Fruit fly (Drosophila melanogaster) whole organism, embryonic: ENCODE measurements around the gene CG12880.

Experiments
- Abd-B ChIP-seq: fragments of 200-800 bp; sonication (Bioruptor generic); optimal IDR thresholded peaks from 2 replicates; lab custom pipeline; 2018; ENCODE audit warnings: missing biosample characterization, mild to moderate bottlenecking, missing genetic modification characterization, moderate library complexity
- BEAF-32 ChIP-seq: fragments of 200-800 bp; sonication (Bioruptor generic); optimal IDR thresholded peaks from 3 replicates; lab custom pipeline; 2017; ENCODE audit warnings: missing biosample characterization, missing genetic modification characterization, mild to moderate bottlenecking, moderate library complexity, missing genetic modification reagents
- Blimp-1 ChIP-seq: fragments of 200-800 bp; sonication (Bioruptor generic); optimal IDR thresholded peaks from 3 replicates; lab custom pipeline; 2018; ENCODE audit warnings: missing biosample characterization, missing genetic modification characterization, mild to moderate bottlenecking, moderate library complexity, missing genetic modification reagents
- BtbVII ChIP-seq: fragments of 200-800 bp; sonication (Bioruptor generic); optimal IDR thresholded peaks from 3 replicates; lab custom pipeline; 2017; ENCODE audit warnings: missing biosample characterization, mild to moderate bottlenecking, missing genetic modification characterization
- CG10543 ChIP-seq: fragments of 200-800 bp; sonication (Bioruptor generic); optimal IDR thresholded peaks from 3 replicates; lab custom pipeline; 2017; ENCODE audit warnings: missing biosample characterization, mild to moderate bottlenecking, missing genetic modification characterization, moderate library complexity
- CG11504 ChIP-seq: fragments of 200-800 bp; sonication (Bioruptor generic); optimal IDR thresholded peaks from 3 replicates; lab custom pipeline; 2019; ENCODE audit warnings: missing biosample characterization, mild to moderate bottlenecking, missing genetic modification characterization, moderate library complexity
- CG11696 ChIP-seq: fragments of 200-800 bp; sonication (Bioruptor generic); IDR thresholded peaks from 2 replicates; pipeline ENCODE4 v1.3.6; 2022; ENCODE audit warnings: missing biosample characterization, missing genetic modification characterization
- CG11723 ChIP-seq: fragments of 200-800 bp; sonication (Bioruptor generic); optimal IDR thresholded peaks from 2 replicates; lab custom pipeline; 2017; ENCODE audit warnings: missing biosample characterization, mild to moderate bottlenecking, missing genetic modification characterization
- CG12104 ChIP-seq: fragments of 200-800 bp; sonication (Bioruptor generic); optimal IDR thresholded peaks from 3 replicates; lab custom pipeline; 2016; ENCODE audit warnings: missing biosample characterization, missing genetic modification characterization
- CG12391 ChIP-seq: fragments of 200-800 bp; sonication (Bioruptor generic); optimal IDR thresholded peaks from 3 replicates; lab custom pipeline; 2018; ENCODE audit warnings: missing biosample characterization, mild to moderate bottlenecking, missing genetic modification characterization, moderate library complexity
- CG12942 ChIP-seq: fragments of 200-800 bp; sonication (Bioruptor generic); optimal IDR thresholded peaks from 3 replicates; lab custom pipeline; 2016; ENCODE audit warnings: missing biosample characterization, missing genetic modification characterization
- CG13424 ChIP-seq: fragments of 200-800 bp; sonication (Bioruptor generic); optimal IDR thresholded peaks from 2 replicates; lab custom pipeline; 2019; ENCODE audit warnings: missing biosample characterization, mild to moderate bottlenecking, missing genetic modification characterization, moderate library complexity
- CG1529 ChIP-seq: fragments of 200-800 bp; sonication (Bioruptor generic); optimal IDR thresholded peaks from 3 replicates; lab custom pipeline; 2018; ENCODE audit warnings: missing biosample characterization, missing genetic modification characterization
- CG17912 ChIP-seq: fragments of 200-800 bp; sonication (Bioruptor generic); optimal IDR thresholded peaks from 2 replicates; lab custom pipeline; 2018; ENCODE audit warnings: missing biosample characterization, mild to moderate bottlenecking, missing genetic modification characterization
- CG18599 ChIP-seq: fragments of 200-800 bp; sonication (Bioruptor generic); optimal IDR thresholded peaks from 3 replicates; lab custom pipeline; 2017; ENCODE audit warnings: missing biosample characterization, missing genetic modification characterization, mild to moderate bottlenecking, moderate library complexity, missing genetic modification reagents
- CG2120 ChIP-seq: fragments of 200-800 bp; sonication (Bioruptor generic); optimal IDR thresholded peaks from 3 replicates; lab custom pipeline; 2016; ENCODE audit warnings: missing biosample characterization, missing genetic modification characterization
- CG2202 ChIP-seq: fragments of 200-800 bp; sonication (Bioruptor generic); optimal IDR thresholded peaks from 2 replicates; lab custom pipeline; 2018; ENCODE audit warnings: missing biosample characterization, mild to moderate bottlenecking, missing genetic modification characterization
- CG2889 ChIP-seq: fragments of 200-800 bp; sonication (Bioruptor generic); IDR thresholded peaks from 3 replicates; pipeline ENCODE4 v1.3.6; 2022; ENCODE audit warnings: missing biosample characterization, missing genetic modification characterization
- CG31388 ChIP-seq: fragments of 200-800 bp; sonication (Bioruptor generic); optimal IDR thresholded peaks from 2 replicates; lab custom pipeline; 2016; ENCODE audit warnings: missing biosample characterization, missing genetic modification characterization
- CG32532 ChIP-seq: fragments of 200-800 bp; sonication (Bioruptor generic); IDR thresholded peaks from 2 replicates; pipeline ENCODE4 v1.3.6; 2022; ENCODE audit warnings: missing biosample characterization, missing genetic modification characterization
- CG4854 ChIP-seq: fragments of 200-800 bp; sonication (Bioruptor generic); optimal IDR thresholded peaks from 2 replicates; lab custom pipeline; 2016; ENCODE audit warnings: missing biosample characterization, missing genetic modification characterization, inconsistent platforms
- CG6854 ChIP-seq: fragments of 200-800 bp; sonication (Bioruptor generic); optimal IDR thresholded peaks from 3 replicates; lab custom pipeline; 2017; ENCODE audit warnings: missing biosample characterization, mild to moderate bottlenecking, missing genetic modification characterization
- D ChIP-seq, 2 experiments: fragments of 200-800 bp in 1 of 2; fragments of >200 bp in 1 of 2; sonication (Bioruptor generic) in 1 of 2; optimal IDR thresholded peaks; 2 replicates in 1 of 2; 3 replicates in 1 of 2; lab custom pipeline; 2017; ENCODE audit warnings: mild to moderate bottlenecking in 1 of 2, missing biosample characterization in 1 of 2, missing genetic modification characterization in 1 of 2, missing genetic modification reagents in 1 of 2
- Hey ChIP-seq: fragments of 200-800 bp; sonication (Bioruptor generic); optimal IDR thresholded peaks from 3 replicates; lab custom pipeline; 2018; ENCODE audit warnings: missing biosample characterization, mild to moderate bottlenecking, missing genetic modification characterization
- Hr39 ChIP-seq: fragments of >200 bp; optimal IDR thresholded peaks from 2 replicates; lab custom pipeline; 2017
- Jarid2 ChIP-seq: fragments of 200-800 bp; sonication (Bioruptor generic); optimal IDR thresholded peaks from 3 replicates; lab custom pipeline; 2017; ENCODE audit warnings: mild to moderate bottlenecking, missing biosample characterization, missing genetic modification reagents, missing genetic modification characterization
- Kr ChIP-seq: fragments of 200-800 bp; sonication (Bioruptor generic); optimal IDR thresholded peaks from 2 replicates; lab custom pipeline; 2017; ENCODE audit warnings: missing biosample characterization, mild to moderate bottlenecking, missing genetic modification characterization
- Max ChIP-seq: fragments of 200-800 bp; sonication (Bioruptor generic); optimal IDR thresholded peaks from 2 replicates; lab custom pipeline; 2016; ENCODE audit warnings: missing biosample characterization, mild to moderate bottlenecking, missing genetic modification characterization
- Optix ChIP-seq: fragments of 200-800 bp; sonication (Bioruptor generic); IDR thresholded peaks from 3 replicates; pipeline ENCODE4 v1.3.6; 2022; ENCODE audit warnings: missing biosample characterization, missing genetic modification characterization
- Ptx1 ChIP-seq: fragments of 200-800 bp; sonication (Bioruptor generic); IDR thresholded peaks from 2 replicates; pipeline ENCODE4 v1.3.6; 2022; ENCODE audit warnings: missing biosample characterization, missing genetic modification characterization
- Ssrp ChIP-seq: fragments of 200-800 bp; sonication (Bioruptor generic); optimal IDR thresholded peaks from 2 replicates; lab custom pipeline; 2018; ENCODE audit warnings: missing biosample characterization, mild to moderate bottlenecking, missing genetic modification characterization, moderate library complexity
- YL-1 ChIP-seq: fragments of 200-800 bp; sonication (Bioruptor generic); optimal IDR thresholded peaks from 3 replicates; lab custom pipeline; 2017; ENCODE audit warnings: missing biosample characterization, mild to moderate bottlenecking, missing genetic modification characterization
- ara ChIP-seq: fragments of 200-800 bp; sonication (Bioruptor generic); IDR thresholded peaks from 2 replicates; pipeline ENCODE4 v1.3.6; 2022; ENCODE audit warnings: missing biosample characterization, missing genetic modification characterization
- crp ChIP-seq, 2 experiments: fragments of 200-800 bp; sonication (Bioruptor generic); optimal IDR thresholded peaks; 2 replicates in 1 of 2; 3 replicates in 1 of 2; lab custom pipeline; 2017; ENCODE audit warnings: missing biosample characterization in 2 of 2, missing genetic modification characterization in 2 of 2, mild to moderate bottlenecking in 1 of 2, moderate library complexity in 1 of 2
- ems ChIP-seq: fragments of 200-800 bp; sonication (Bioruptor generic); optimal IDR thresholded peaks from 3 replicates; lab custom pipeline; 2016; ENCODE audit warnings: missing biosample characterization, missing genetic modification characterization
- gro ChIP-seq: fragments of 200-800 bp; sonication (Bioruptor generic); optimal IDR thresholded peaks from 2 replicates; lab custom pipeline; 2016; ENCODE audit warnings: missing biosample characterization, missing genetic modification characterization
- maf-S ChIP-seq: fragments of 200-800 bp; sonication (Bioruptor generic); optimal IDR thresholded peaks from 2 replicates; lab custom pipeline; 2016; ENCODE audit warnings: missing biosample characterization, missing genetic modification characterization
- mam ChIP-seq: fragments of 200-800 bp; sonication (Bioruptor generic); optimal IDR thresholded peaks from 3 replicates; lab custom pipeline; 2016; ENCODE audit warnings: missing biosample characterization, missing genetic modification characterization
- odd ChIP-seq: fragments of 200-800 bp; sonication (Bioruptor generic); optimal IDR thresholded peaks from 2 replicates; lab custom pipeline; 2017; ENCODE audit warnings: missing biosample characterization, mild to moderate bottlenecking, missing genetic modification characterization
- prd ChIP-seq, 3 experiments: fragments of >200 bp in 2 of 3; fragments of 200-800 bp in 1 of 3; sonication (Bioruptor generic) in 1 of 3; optimal IDR thresholded peaks in 2 of 3; IDR thresholded peaks in 1 of 3; 2 replicates in 2 of 3; 3 replicates in 1 of 3; pipeline versions ENCODE4 v1.3.6 to Lab custom; 2017 to 2022; ENCODE audit warnings: missing biosample characterization in 1 of 3, missing genetic modification characterization in 1 of 3
- pros ChIP-seq: fragments of 200-800 bp; sonication (Bioruptor generic); optimal IDR thresholded peaks from 3 replicates; lab custom pipeline; 2019; ENCODE audit warnings: missing biosample characterization, mild to moderate bottlenecking, missing genetic modification characterization, moderate library complexity
- ranshi ChIP-seq: fragments of 200-800 bp; sonication (Bioruptor generic); IDR thresholded peaks from 2 replicates; pipeline ENCODE4 v1.3.6; 2022; ENCODE audit warnings: missing biosample characterization, missing genetic modification characterization
- ro ChIP-seq: fragments of 200-800 bp; sonication (Bioruptor generic); IDR thresholded peaks from 2 replicates; pipeline ENCODE4 v1.3.6; 2022; ENCODE audit warnings: missing biosample characterization, missing genetic modification characterization
- row ChIP-seq: fragments of 200-800 bp; sonication (Bioruptor generic); IDR thresholded peaks from 3 replicates; pipeline ENCODE4 v1.3.6; 2022; ENCODE audit warnings: missing biosample characterization, missing genetic modification characterization
- sd ChIP-seq: fragments of 200-800 bp; sonication (Bioruptor generic); optimal IDR thresholded peaks from 3 replicates; lab custom pipeline; 2018; ENCODE audit warnings: missing biosample characterization, mild to moderate bottlenecking, missing genetic modification characterization, moderate library complexity
- tio ChIP-seq: fragments of 200-800 bp; sonication (Bioruptor generic); optimal IDR thresholded peaks from 2 replicates; lab custom pipeline; 2017; ENCODE audit warnings: missing biosample characterization, missing genetic modification characterization, inconsistent platforms
- ttk ChIP-seq: fragments of 200-800 bp; sonication (Bioruptor generic); IDR thresholded peaks from 2 replicates; pipeline ENCODE4 v2.1.2; 2022; ENCODE audit warnings: missing biosample characterization, missing genetic modification characterization
- unc-4 ChIP-seq: fragments of 200-800 bp; sonication (Bioruptor generic); IDR thresholded peaks from 2 replicates; pipeline ENCODE4 v1.3.6; 2022; ENCODE audit warnings: missing biosample characterization, missing genetic modification characterization; ENCODE audit not compliant: partially characterized antibody
- yki ChIP-seq: fragments of >200 bp; optimal IDR thresholded peaks from 3 replicates; lab custom pipeline; 2018

The CG12880 gene

DNA sequence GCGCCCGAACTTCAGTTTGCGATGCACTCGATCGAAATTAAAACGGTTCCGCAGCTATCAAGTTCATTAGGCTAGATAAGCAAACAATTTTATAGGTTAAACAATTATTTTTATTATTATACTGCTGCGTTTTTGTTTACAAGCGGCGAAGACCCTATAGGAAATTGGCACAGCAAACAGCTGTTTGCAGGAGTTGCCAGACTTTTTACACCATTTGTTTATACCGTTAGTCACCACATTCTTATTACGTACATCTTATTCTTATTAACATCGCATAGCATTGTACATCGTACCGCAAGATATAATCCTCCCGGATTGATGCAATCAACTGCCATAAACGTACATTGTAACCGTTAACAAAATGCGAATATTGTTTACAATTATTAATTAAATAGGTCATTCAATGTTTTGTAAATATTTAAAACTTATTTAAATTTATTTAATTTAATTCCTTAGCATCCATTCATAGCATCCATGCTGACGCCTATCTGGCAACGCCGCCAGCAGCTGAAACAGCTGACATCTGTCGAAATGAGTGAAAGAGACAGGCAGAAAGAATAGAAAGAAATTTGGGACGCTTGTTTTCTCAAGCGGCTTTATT is 20.9 kb downstream of the CG12880 start, which contains the start of the genes CROT and CG12877 (continued):
- TF ChIP-seq gro (GFP tag; lab: Kevin White, UChicago) (peak; percentile 17), ems (GFP tag; lab: Kevin White, UChicago) (peak; percentile 55), Optix (GFP tag; lab: Robert Waterston, UW) (peak; percentile 75; the same call in 2 of the 3 replicates), Jarid2 (GFP tag; lab: Kevin White, UChicago) (peak; percentile 8), Ptx1 (peak; percentile 88), row (GFP tag; lab: Robert Waterston, UW) (peak; percentile 88), unc-4 (GFP tag; lab: Robert Waterston, UW) (peak; percentile 31; the same call in 1 of the 2 replicates), Blimp-1 (peak; percentile 60), odd (GFP tag; lab: Kevin White, UChicago) (peak; percentile 31), CG32532 (GFP tag; lab: Robert Waterston, UW) (peak; percentile 84), pros (GFP tag; lab: Kevin White, UChicago) (no peak), Hr39 (lab: Kevin White, UChicago) (no peak), CG18599 (peak; percentile 80), ttk (GFP tag; lab: Robert Waterston, UW) (peak; percentile 79), CG12104 (GFP tag; lab: Kevin White, UChicago) (peak; percentile 71), BEAF-32 (GFP tag; lab: Kevin White, UChicago) (peak; percentile 62), CG6854 (peak; percentile 37), YL-1 (GFP tag; lab: Kevin White, UChicago) (peak; percentile 75), CG17912 (GFP tag; lab: Kevin White, UChicago) (peak; percentile 17), CG12942 (GFP tag; lab: Kevin White, UChicago) (peak; percentile 80), ro (no peak), crp (GFP tag; optimal IDR thresholded peaks at IDR 0.05; lab: Kevin White, UChicago) (peak; percentile 97 to 98), CG13424 (tag; lab: Kevin White, UChicago) (peak; percentile 91), CG2120 (GFP tag; lab: Kevin White, UChicago) (peak; percentile 74), tio (no peak), Abd-B (GFP tag; lab: Kevin White, UChicago) (peak; percentile 91), CG12391 (tag; lab: Kevin White, UChicago) (peak; percentile 89), CG31388 (GFP tag; lab: Kevin White, UChicago) (no peak), yki (lab: Kevin White, UChicago) (no peak), CG11723 (GFP tag; lab: Kevin White, UChicago) (peak; percentile 53), CG11504 (tag; lab: Kevin White, UChicago) (peak; percentile 83), CG4854 (GFP tag; lab: Kevin White, UChicago) (peak; percentile 16), BtbVII (GFP tag; lab: Kevin White, UChicago) (peak; percentile 48), ranshi (GFP tag; lab: Robert Waterston, UW) (peak; percentile 70; the same call in 1 of the 2 replicates), Kr (GFP tag; lab: Kevin White, UChicago) (no peak), sd (tag; lab: Kevin White, UChicago) (peak; percentile 81), CG2202 (tag; lab: Kevin White, UChicago) (peak; percentile 59), Ssrp (tag; lab: Kevin White, UChicago) (peak; percentile 84), Hey (tag; lab: Kevin White, UChicago) (no peak), CG11696 (GFP tag; lab: Robert Waterston, UW) (no peak), mam (GFP tag; lab: Kevin White, UChicago) (peak; percentile 49), maf-S (GFP tag; lab: Kevin White, UChicago) (peak; percentile 30), D (optimal IDR thresholded peaks at IDR 0.05; lab: Kevin White, UChicago) (no peak), D (GFP tag; optimal IDR thresholded peaks at IDR 0.05; lab: Kevin White, UChicago) (peak; percentile 70), CG2889 (peak; percentile 71), ara (peak; percentile 55), CG1529 (peak; percentile 57), CG10543 (GFP tag; lab: Kevin White, UChicago) (peak; percentile 84), Max (peak; percentile 83), prd (optimal IDR thresholded peaks at IDR 0.05; lab: Kevin White, UChicago) (no peak), prd (GFP tag; IDR thresholded peaks at IDR 0.05; lab: Robert Waterston, UW) (peak; percentile 82; the same call in 2 of the 3 replicates)
